Worm (Caenorhabditis elegans) whole organism, L1 larva: Measurements from ENCODE around the gene spin-4.

ENCODE experiments used
- C16A3.4 ChIP-seq: fragments of 150-350 bp; optimal IDR thresholded peaks from 2 replicates; lab custom pipeline; 2014; ENCODE audit warnings: missing biosample characterization, missing genetic modification characterization
- C34B4.2 ChIP-seq: sonication (generic microtip); optimal IDR thresholded peaks from 2 replicates; lab custom pipeline; 2017; ENCODE audit warnings: mild to moderate bottlenecking, missing genetic modification characterization, missing compliant biosample characterization
- F16B12.6 ChIP-seq: fragments of 150-350 bp; optimal IDR thresholded peaks from 2 replicates; lab custom pipeline; 2014; ENCODE audit warnings: missing biosample characterization, missing genetic modification characterization
- Y116A8C.19 ChIP-seq: sonication (generic microtip); optimal IDR thresholded peaks from 2 replicates; lab custom pipeline; 2016; ENCODE audit warnings: missing compliant biosample characterization, missing genetic modification characterization, borderline replicate concordance
- ceh-63 ChIP-seq: fragments of 200-800 bp; sonication (Bioruptor generic); optimal IDR thresholded peaks from 2 replicates; lab custom pipeline; 2018; ENCODE audit warnings: mild to moderate bottlenecking, missing genetic modification characterization, missing compliant biosample characterization
- ceh-82 ChIP-seq, 3 experiments: fragments of 150-350 bp in 1 of 3; sonication (generic microtip) in 2 of 3; optimal IDR thresholded peaks; 2 replicates each; lab custom pipeline; 2014 to 2017; ENCODE audit warnings: missing biosample characterization in 3 of 3, missing genetic modification characterization in 3 of 3
- ceh-88 ChIP-seq: fragments of 200-800 bp; sonication (Bioruptor generic); IDR thresholded peaks from 2 replicates; pipeline ENCODE4 v1.3.6; 2022; ENCODE audit warnings: missing genetic modification characterization, missing compliant biosample characterization
- ceh-90 ChIP-seq: sonication (generic microtip); optimal IDR thresholded peaks from 2 replicates; lab custom pipeline; 2016; ENCODE audit warnings: missing genetic modification characterization, missing compliant biosample characterization
- ces-1 ChIP-seq: fragments of 150-350 bp; optimal IDR thresholded peaks from 2 replicates; lab custom pipeline; 2014; ENCODE audit warnings: missing biosample characterization, missing genetic modification reagents, missing genetic modification characterization
- dpl-1 ChIP-seq, 3 experiments: fragments of 150-350 bp in 2 of 3; sonication (generic microtip) in 1 of 3; optimal IDR thresholded peaks; 2 replicates each; lab custom pipeline; 2014 to 2017; ENCODE audit warnings: missing biosample characterization in 3 of 3, missing genetic modification characterization in 3 of 3, missing genetic modification reagents in 3 of 3
- efl-3 ChIP-seq: fragments of 200-800 bp; sonication (Bioruptor generic); optimal IDR thresholded peaks from 2 replicates; lab custom pipeline; 2018; ENCODE audit warnings: mild to moderate bottlenecking, missing genetic modification characterization, missing compliant biosample characterization
- egl-13 ChIP-seq: sonication (generic microtip); optimal IDR thresholded peaks from 2 replicates; lab custom pipeline; 2016; ENCODE audit warnings: missing genotype, missing genetic modification reagents, missing genetic modification characterization, missing compliant biosample characterization
- elt-2 ChIP-seq: sonication (generic microtip); optimal IDR thresholded peaks from 2 replicates; lab custom pipeline; 2016; ENCODE audit warnings: missing genetic modification characterization, mild to moderate bottlenecking, inconsistent platforms, missing compliant biosample characterization, missing genetic modification reagents
- elt-3 ChIP-seq, 6 experiments: fragments of 150-350 bp in 1 of 6; sonication (generic microtip); optimal IDR thresholded peaks; 2 replicates each; lab custom pipeline; 2017 to 2018; ENCODE audit warnings: missing biosample characterization in 6 of 6, missing genetic modification characterization in 6 of 6, inconsistent platforms in 1 of 6
- ets-5 ChIP-seq: fragments of 200-800 bp; sonication (Bioruptor generic); IDR thresholded peaks from 2 replicates; pipeline ENCODE4 v1.3.6; 2022; ENCODE audit warnings: missing genetic modification characterization, missing compliant biosample characterization
- fos-1 ChIP-seq: fragments of 150-350 bp; optimal IDR thresholded peaks from 2 replicates; lab custom pipeline; 2014; ENCODE audit warnings: missing biosample characterization, missing genetic modification characterization
- irx-1 ChIP-seq: sonication (generic microtip); optimal IDR thresholded peaks from 2 replicates; lab custom pipeline; 2016; ENCODE audit warnings: missing genetic modification characterization, missing compliant biosample characterization
- isw-1 ChIP-seq: fragments of 200-800 bp; sonication (Bioruptor generic); IDR thresholded peaks from 2 replicates; pipeline ENCODE4 v1.3.6; 2022; ENCODE audit warnings: missing genetic modification characterization, missing compliant biosample characterization
- lin-14 ChIP-seq: fragments of 200-800 bp; sonication (Bioruptor generic); optimal IDR thresholded peaks from 2 replicates; lab custom pipeline; 2018; ENCODE audit warnings: mild to moderate bottlenecking, missing genetic modification characterization, moderate library complexity, missing compliant biosample characterization
- lin-35 ChIP-seq, 2 experiments: fragments of 150-350 bp; optimal IDR thresholded peaks; 2 replicates each; lab custom pipeline; 2014; ENCODE audit warnings: missing biosample characterization in 2 of 2, missing genetic modification characterization in 2 of 2, missing genetic modification reagents in 2 of 2
- mdl-1 ChIP-seq, 2 experiments: fragments of 150-350 bp; optimal IDR thresholded peaks; 2 replicates each; lab custom pipeline; 2014 to 2017; ENCODE audit warnings: missing biosample characterization in 2 of 2, missing genetic modification characterization in 2 of 2, inconsistent platforms in 1 of 2
- mef-2 ChIP-seq: fragments of 150-350 bp; optimal IDR thresholded peaks from 2 replicates; lab custom pipeline; 2014; ENCODE audit warnings: missing biosample characterization, missing genetic modification characterization
- mep-1 ChIP-seq: fragments of 150-350 bp; optimal IDR thresholded peaks from 2 replicates; lab custom pipeline; 2014; ENCODE audit warnings: missing biosample characterization, missing genetic modification characterization
- nhr-12 ChIP-seq: sonication (generic microtip); optimal IDR thresholded peaks from 2 replicates; lab custom pipeline; 2017; ENCODE audit warnings: missing biosample characterization, missing genetic modification characterization
- nhr-20 ChIP-seq: sonication (generic microtip); optimal IDR thresholded peaks from 2 replicates; lab custom pipeline; 2016; ENCODE audit warnings: mild to moderate bottlenecking, missing genetic modification characterization, missing compliant biosample characterization
- nhr-47 ChIP-seq: sonication (generic microtip); optimal IDR thresholded peaks from 2 replicates; lab custom pipeline; 2016; ENCODE audit warnings: mild to moderate bottlenecking, missing genetic modification characterization, moderate library complexity, missing compliant biosample characterization
- nhr-71 ChIP-seq: sonication (generic microtip); optimal IDR thresholded peaks from 2 replicates; lab custom pipeline; 2016; ENCODE audit warnings: mild to moderate bottlenecking, missing genetic modification characterization, moderate library complexity, missing compliant biosample characterization
- nhr-76 ChIP-seq: sonication (generic microtip); optimal IDR thresholded peaks from 2 replicates; lab custom pipeline; 2017; ENCODE audit warnings: missing biosample characterization, missing genetic modification characterization
- nhr-84 ChIP-seq: sonication (generic microtip); optimal IDR thresholded peaks from 2 replicates; lab custom pipeline; 2017; ENCODE audit warnings: missing biosample characterization, missing genetic modification characterization
- nhr-85 ChIP-seq: sonication (generic microtip); peaks from one replicate; lab custom pipeline; 2016; ENCODE audit warnings: missing genetic modification characterization, inconsistent platforms, missing compliant biosample characterization
- nhr-90 ChIP-seq: sonication (generic microtip); optimal IDR thresholded peaks from 2 replicates; lab custom pipeline; 2016; ENCODE audit warnings: mild to moderate bottlenecking, missing genetic modification characterization, missing compliant biosample characterization; ENCODE audit not compliant: poor library complexity
- pax-3 ChIP-seq: fragments of 200-800 bp; sonication (Bioruptor generic); optimal IDR thresholded peaks from 2 replicates; lab custom pipeline; 2018; ENCODE audit warnings: mild to moderate bottlenecking, missing genetic modification characterization, moderate library complexity, missing compliant biosample characterization
- rnt-1 ChIP-seq: sonication (generic microtip); optimal IDR thresholded peaks from 2 replicates; lab custom pipeline; 2016; ENCODE audit warnings: mild to moderate bottlenecking, missing genetic modification characterization, moderate library complexity, missing compliant biosample characterization
- skn-1 ChIP-seq: fragments of 150-350 bp; optimal IDR thresholded peaks from 2 replicates; lab custom pipeline; 2014; ENCODE audit warnings: missing biosample characterization, missing genetic modification characterization
- snpc-4 ChIP-seq: fragments of 150-350 bp; optimal IDR thresholded peaks from 2 replicates; lab custom pipeline; 2014; ENCODE audit warnings: missing biosample characterization, missing genetic modification characterization
- sox-4 ChIP-seq: sonication (generic microtip); optimal IDR thresholded peaks from 2 replicates; lab custom pipeline; 2016; ENCODE audit warnings: missing genetic modification characterization, missing compliant biosample characterization
- swsn-7 ChIP-seq: sonication (generic microtip); optimal IDR thresholded peaks from 2 replicates; lab custom pipeline; 2016; ENCODE audit warnings: missing genetic modification characterization, missing compliant biosample characterization
- tbx-2 ChIP-seq: sonication (generic microtip); optimal IDR thresholded peaks from 2 replicates; lab custom pipeline; 2016; ENCODE audit warnings: missing genetic modification characterization, missing compliant biosample characterization
- unc-86 ChIP-seq: sonication (generic microtip); optimal IDR thresholded peaks from 2 replicates; lab custom pipeline; 2016; ENCODE audit warnings: missing genetic modification characterization, missing compliant biosample characterization
- unc-98 ChIP-seq: fragments of 200-800 bp; sonication (Bioruptor generic); IDR thresholded peaks from 2 replicates; pipeline ENCODE4 v1.3.6; 2022; ENCODE audit warnings: missing genetic modification characterization, missing compliant biosample characterization
- vab-15 ChIP-seq: sonication (generic microtip); optimal IDR thresholded peaks from 2 replicates; lab custom pipeline; 2017; ENCODE audit warnings: missing genotype, mild to moderate bottlenecking, missing genetic modification characterization, missing compliant biosample characterization
- ztf-4 ChIP-seq: fragments of 150-350 bp; optimal IDR thresholded peaks from 2 replicates; lab custom pipeline; 2014; ENCODE audit warnings: missing biosample characterization, missing genetic modification characterization

The spin-4 gene

ce11 chrIII:12687872-12688375 lies at the start of gene spin-4, which contains the start of gene rsp-3 (continued):
- peak; percentile 32 for TF ChIP-seq irx-1
- no peak for TF ChIP-seq efl-3 (GFP tag; lab: Kevin White, UChicago)
- TF ChIP-seq swsn-7 (tag; lab: Kevin White, UChicago): peak; percentile 61
- peak; percentile 63 for TF ChIP-seq pax-3 (tag; lab: Kevin White, UChicago)
- no peak for TF ChIP-seq ceh-88 (GFP tag; lab: Robert Waterston, UW)
- TF ChIP-seq nhr-85: peak; percentile 78
- peak; percentile 68 for TF ChIP-seq fos-1 (tag; lab: Kevin White, UChicago)
- TF ChIP-seq ets-5 (GFP tag; lab: Robert Waterston, UW): no peak
- TF ChIP-seq F16B12.6 (tag; lab: Kevin White, UChicago): peak; percentile 68
- peak; percentile 62 for TF ChIP-seq unc-86 (tag; lab: Kevin White, UChicago)
- no peak for TF ChIP-seq rnt-1 (tag; lab: Kevin White, UChicago)
- TF ChIP-seq ceh-63 (GFP tag; lab: Kevin White, UChicago): no peak
- TF ChIP-seq lin-35 (GFP tag; optimal IDR thresholded peaks at IDR 0.05; lab: Kevin White, UChicago): peak; percentile 93 to 95
- peak; percentile 84 for TF ChIP-seq C16A3.4 (tag; lab: Kevin White, UChicago)
- peak; percentile 13 for TF ChIP-seq sox-4 (tag; lab: Kevin White, UChicago)
- no peak for TF ChIP-seq ztf-4 (tag; lab: Kevin White, UChicago)
- no peak for TF ChIP-seq elt-2
- TF ChIP-seq ces-1: no peak
- TF ChIP-seq nhr-90 (tag; lab: Kevin White, UChicago): peak; percentile 55
- TF ChIP-seq Y116A8C.19 (tag; lab: Kevin White, UChicago): no peak
- peak; percentile 76 for TF ChIP-seq nhr-47 (tag; lab: Kevin White, UChicago)
- TF ChIP-seq lin-14 (GFP tag; lab: Kevin White, UChicago): no peak
- TF ChIP-seq nhr-20 (tag; lab: Kevin White, UChicago): peak; percentile 70
- peak; percentile 46 for TF ChIP-seq snpc-4 (tag; lab: Kevin White, UChicago)
- TF ChIP-seq skn-1 (tag; lab: Kevin White, UChicago): peak; percentile 89
- peak; percentile 88 for TF ChIP-seq mep-1 (tag; lab: Kevin White, UChicago)
- TF ChIP-seq vab-15 (tag; lab: Kevin White, UChicago): no peak
- TF ChIP-seq dpl-1 (GFP tag; optimal IDR thresholded peaks at IDR 0.05; lab: Kevin White, UChicago): peak; percentile 90 to 94 (median 91)
- TF ChIP-seq C34B4.2 (tag; lab: Kevin White, UChicago): no peak
- peak; percentile 71 for TF ChIP-seq tbx-2 (tag; lab: Kevin White, UChicago)
- TF ChIP-seq ceh-82 (tag; optimal IDR thresholded peaks at IDR 0.05; lab: Kevin White, UChicago): peak in 2 of 3 experiments; percentile 55 to 91
- no peak for TF ChIP-seq nhr-84

ce11 chrIII:12638592-12638991 lies 49.5 kb upstream of the spin-4 start:
- no peak for TF ChIP-seq pax-3 (tag; lab: Kevin White, UChicago)
- TF ChIP-seq nhr-20 (tag; lab: Kevin White, UChicago): no peak
- no peak for TF ChIP-seq ceh-90 (tag; lab: Kevin White, UChicago)
- no peak for TF ChIP-seq sox-4 (tag; lab: Kevin White, UChicago)
- no peak for TF ChIP-seq unc-98
- no peak for TF ChIP-seq elt-3 (tag; optimal IDR thresholded peaks at IDR 0.05; lab: Kevin White, UChicago)
- TF ChIP-seq mdl-1 (tag; optimal IDR thresholded peaks at IDR 0.05; lab: Kevin White, UChicago): no peak
- no peak for TF ChIP-seq mef-2 (tag; lab: Kevin White, UChicago)
- no peak for TF ChIP-seq nhr-12 (tag; lab: Kevin White, UChicago)
- TF ChIP-seq nhr-71 (tag; lab: Kevin White, UChicago): no peak
- no peak for TF ChIP-seq nhr-76 (tag; lab: Kevin White, UChicago)
- no peak for TF ChIP-seq isw-1 (GFP tag; lab: Robert Waterston, UW)
- TF ChIP-seq ces-1: no peak
- no peak for TF ChIP-seq ets-5 (GFP tag; lab: Robert Waterston, UW)
- TF ChIP-seq egl-13 (tag; lab: Kevin White, UChicago): no peak
